Worm (Caenorhabditis elegans) whole organism, dauer: Measurements from ENCODE around the gene W06D11.2.

Experiments used
- unc-62 ChIP-seq: sonication (generic microtip); optimal IDR thresholded peaks from 2 replicates; lab custom pipeline; 2017; ENCODE audit warnings: missing biosample characterization, missing genetic modification reagents, missing genetic modification characterization

Gene W06D11.2

ce11 chrX:12252189-12252588 is 44.3 kb downstream of the W06D11.2 start:
- no peak for TF ChIP-seq unc-62 (GFP tag; lab: Kevin White, UChicago)

DNA sequence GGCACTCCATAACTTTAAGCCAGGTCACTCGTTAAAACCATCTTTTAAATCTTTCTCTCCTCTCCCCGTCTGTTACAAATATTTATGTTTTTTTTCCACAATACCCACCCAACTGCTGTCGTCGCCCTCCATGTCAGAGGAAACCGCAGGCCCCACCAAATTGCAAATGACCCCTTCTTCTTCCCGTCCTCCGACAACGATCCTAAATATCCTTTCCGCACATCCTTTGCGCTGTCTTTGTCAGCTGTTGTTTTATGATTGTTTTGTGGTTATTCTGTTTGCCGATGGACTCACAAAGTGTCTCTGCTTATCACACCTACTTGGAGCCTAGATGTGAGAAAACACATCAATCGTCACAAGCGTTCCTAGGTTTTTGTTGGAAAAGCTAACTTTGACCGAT is 48.4 kb downstream of the W06D11.2 start:
- TF ChIP-seq unc-62 (GFP tag; lab: Kevin White, UChicago): no peak
